Worm (Caenorhabditis elegans): ENCODE measurements around the gene F38H12.5.

DNA sequence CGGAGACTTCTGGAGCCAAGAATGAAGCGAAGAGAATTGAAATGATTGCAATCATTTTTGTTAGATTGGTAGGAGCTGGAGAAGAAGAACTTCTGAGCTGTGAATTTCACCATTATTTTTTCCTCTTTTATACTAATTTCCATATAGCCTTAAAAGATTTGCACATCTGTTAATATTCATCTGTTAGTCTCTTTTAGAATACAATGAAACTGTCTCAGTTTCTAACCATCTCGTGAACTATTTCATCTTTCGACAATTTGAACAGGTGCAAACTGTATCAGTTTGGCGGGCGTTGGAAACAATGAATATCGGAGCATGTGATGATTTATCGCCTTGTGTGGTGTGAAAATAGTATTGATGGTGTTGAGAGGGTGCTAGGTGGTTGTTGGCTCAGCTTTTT is 39.6 kb upstream of the F38H12.5 start, which contains the start of gene phat-5:
- TF ChIP-seq him-1 (tag; optimal IDR thresholded peaks at IDR 0.05) (no peak), W03F9.2 (tag; optimal IDR thresholded peaks at IDR 0.05) (no peak), dao-5 (tag; optimal IDR thresholded peaks at IDR 0.05) (no peak)
